Worm (Caenorhabditis elegans): ENCODE data around the gene pdhb-1.

The pdhb-1 gene

ce11 chrIV:3447350-3447749 is 47.9 kb downstream of the pdhb-1 start:
- TF ChIP-seq ceh-28 (tag; optimal IDR thresholded peaks at IDR 0.05), result no peak
- TF ChIP-seq nhr-12 (tag; optimal IDR thresholded peaks at IDR 0.05), result no peak
- TF ChIP-seq elt-3 (tag; optimal IDR thresholded peaks at IDR 0.05), result no peak
- TF ChIP-seq fkh-2 (tag; optimal IDR thresholded peaks at IDR 0.05), result no peak
- no peak for TF ChIP-seq sea-2 (GFP tag; optimal IDR thresholded peaks at IDR 0.05)
- no peak for TF ChIP-seq nhr-11 (tag; optimal IDR thresholded peaks at IDR 0.05)

- TF ChIP-seq zag-1 (tag; optimal IDR thresholded peaks at IDR 0.05) (no peak), nhr-11 (tag; optimal IDR thresholded peaks at IDR 0.05) (no peak), ztf-4 (tag; optimal IDR thresholded peaks at IDR 0.05) (no peak), skn-1 (tag; optimal IDR thresholded peaks at IDR 0.05) (no peak), ZK546.5 (tag; optimal IDR thresholded peaks at IDR 0.05) (no peak), nhr-25 (tag; optimal IDR thresholded peaks at IDR 0.05) (no peak), elt-3 (tag; optimal IDR thresholded peaks at IDR 0.05) (no peak)
Observed at ce11 chrIV:3452516-3452915, 53.0 kb downstream of the pdhb-1 start.

- TF ChIP-seq mml-1 (tag; optimal IDR thresholded peaks at IDR 0.05), result no peak
Observed at ce11 chrIV:3453346-3453745, 53.9 kb downstream of the pdhb-1 start, which contains the start of gene srz-23. srz-23 (plus strand) TSS chrIV:3453608.
